Worm (Caenorhabditis elegans): Measurements from ENCODE around the gene F47B7.5.
A peak's percentile ranks its signal among the peaks of the same experiment; 100 is the strongest.

F47B7.5 gene

DNA sequence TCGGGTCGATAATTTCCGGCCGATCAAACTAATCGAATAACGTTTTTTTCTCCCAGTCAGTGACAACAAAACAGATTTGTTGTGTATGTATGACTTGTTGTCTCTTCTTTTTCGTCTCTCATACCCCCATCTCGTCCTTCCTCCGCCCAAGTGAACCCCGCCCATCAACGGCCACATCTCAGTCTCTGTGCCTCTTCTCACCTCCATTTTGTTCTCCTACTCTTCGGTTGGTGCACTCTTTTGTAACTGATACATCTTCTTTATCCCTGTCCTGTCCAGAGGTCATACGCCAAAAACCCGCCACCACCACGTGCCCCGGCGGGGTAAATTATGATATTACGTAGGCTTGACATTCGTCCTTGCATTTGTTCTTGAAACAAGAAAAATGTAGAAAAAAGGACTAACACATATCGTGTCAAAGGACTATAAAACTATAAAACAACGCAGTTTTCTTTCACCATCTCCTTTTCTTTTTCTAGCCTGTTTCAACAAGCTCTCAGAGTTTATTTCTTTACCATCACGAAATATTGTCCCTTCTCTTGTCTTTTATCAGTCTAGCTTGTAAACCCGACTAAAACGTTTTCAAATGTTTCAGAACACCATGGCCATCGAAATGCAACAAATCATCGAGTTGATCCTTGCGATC is 18.9 kb upstream of the F47B7.5 start, which contains the start of gene pmpl-1 (continued):
- TF ChIP-seq ets-5 (GFP tag; IDR thresholded peaks at IDR 0.05) (no peak), lsy-2 (tag; optimal IDR thresholded peaks at IDR 0.05) (peak; percentile 33 to 53), lin-14 (GFP tag; optimal IDR thresholded peaks at IDR 0.05) (peak; percentile 89), C34B4.2 (tag; optimal IDR thresholded peaks at IDR 0.05) (no peak), nhr-76 (tag; optimal IDR thresholded peaks at IDR 0.05) (no peak), nhr-71 (tag; optimal IDR thresholded peaks at IDR 0.05) (peak; percentile 80), pqm-1 (tag; optimal IDR thresholded peaks at IDR 0.05) (no peak), irx-1 (tag; optimal IDR thresholded peaks at IDR 0.05) (peak; percentile 36), grh-1 (GFP tag; IDR thresholded peaks at IDR 0.05) (no peak), C16A3.4 (tag; optimal IDR thresholded peaks at IDR 0.05) (peak; percentile 44), sox-4 (tag; optimal IDR thresholded peaks at IDR 0.05) (no peak), unc-86 (tag; optimal IDR thresholded peaks at IDR 0.05) (no peak), F16B12.6 (tag; optimal IDR thresholded peaks at IDR 0.05) (no peak), unc-62 (GFP tag; optimal IDR thresholded peaks at IDR 0.05) (no peak), xbp-1 (tag; optimal IDR thresholded peaks at IDR 0.05) (peak; percentile 32), ama-1 (optimal IDR thresholded peaks at IDR 0.05) (no peak), aly-2 (tag; optimal IDR thresholded peaks at IDR 0.05) (no peak), unc-130 (tag; optimal IDR thresholded peaks at IDR 0.05) (peak; percentile 50), dpl-1 (GFP tag; optimal IDR thresholded peaks at IDR 0.05) (peak in 2 of 3 experiments; percentile 4 to 11), fos-1 (tag; optimal IDR thresholded peaks at IDR 0.05) (no peak), elt-3 (tag; optimal IDR thresholded peaks at IDR 0.05) (peak in 3 of 6 experiments; percentile 28 to 67 (median 48)), hpl-2 (GFP tag; optimal IDR thresholded peaks at IDR 0.05) (no peak), rnt-1 (tag; optimal IDR thresholded peaks at IDR 0.05) (peak; percentile 50), C04F5.9 (tag; optimal IDR thresholded peaks at IDR 0.05) (no peak), lin-35 (GFP tag; optimal IDR thresholded peaks at IDR 0.05) (peak; percentile 34), efl-3 (GFP tag; optimal IDR thresholded peaks at IDR 0.05) (no peak), sup-37 (GFP tag; optimal IDR thresholded peaks at IDR 0.05) (no peak), nhr-85 (tag) (peak; percentile 95), lin-13 (GFP tag; optimal IDR thresholded peaks at IDR 0.05) (no peak), dsc-1 (tag; optimal IDR thresholded peaks at IDR 0.05) (peak; percentile 23), isw-1 (GFP tag; IDR thresholded peaks at IDR 0.05) (no peak), jun-1 (tag; optimal IDR thresholded peaks at IDR 0.05) (no peak), vab-15 (tag; optimal IDR thresholded peaks at IDR 0.05) (no peak), ztf-11 (tag; optimal IDR thresholded peaks at IDR 0.05) (peak in 1 of 2 experiments; percentile 11), swsn-7 (tag; optimal IDR thresholded peaks at IDR 0.05) (peak; percentile 21), snpc-4 (tag; optimal IDR thresholded peaks at IDR 0.05) (no peak), hlh-4 (tag; optimal IDR thresholded peaks at IDR 0.05) (no peak), sptf-1 (tag; optimal IDR thresholded peaks at IDR 0.05) (no peak), egl-27 (tag; optimal IDR thresholded peaks at IDR 0.05) (no peak), fkh-8 (tag; optimal IDR thresholded peaks at IDR 0.05) (no peak), ces-1 (GFP tag; optimal IDR thresholded peaks at IDR 0.05) (no peak), ceh-90 (tag; optimal IDR thresholded peaks at IDR 0.05) (no peak), skn-1 (tag; optimal IDR thresholded peaks at IDR 0.05) (no peak), nhr-28 (tag; optimal IDR thresholded peaks at IDR 0.05) (no peak)
